Fruit fly (Drosophila melanogaster) whole organism, embryonic: ENCODE results near the gene CG15517.

ENCODE experiments used
- Bdp1 ChIP-seq: fragments of 200-800 bp; sonication (Bioruptor generic); optimal IDR thresholded peaks from 3 replicates; lab custom pipeline; 2016; ENCODE audit warnings: missing biosample characterization, missing genetic modification characterization
- Bgb ChIP-seq: fragments of 200-800 bp; sonication (Bioruptor generic); IDR thresholded peaks from 2 replicates; pipeline ENCODE4 v1.3.6; 2022; ENCODE audit warnings: missing biosample characterization, missing genetic modification characterization; ENCODE audit not compliant: partially characterized antibody
- CG10147 ChIP-seq: fragments of 200-800 bp; sonication (Bioruptor generic); optimal IDR thresholded peaks from 2 replicates; lab custom pipeline; 2019; ENCODE audit warnings: missing biosample characterization, mild to moderate bottlenecking, missing genetic modification characterization, moderate library complexity
- CG10321 ChIP-seq: fragments of 200-800 bp; sonication (Bioruptor generic); IDR thresholded peaks from 2 replicates; pipeline ENCODE4 v1.3.6; 2022; ENCODE audit warnings: missing biosample characterization, missing genetic modification characterization
- CG12071 ChIP-seq: fragments of 200-800 bp; sonication (Bioruptor generic); optimal IDR thresholded peaks from 3 replicates; lab custom pipeline; 2018; ENCODE audit warnings: missing biosample characterization, mild to moderate bottlenecking, missing genetic modification characterization
- CG12744 ChIP-seq: fragments of 200-800 bp; sonication (Bioruptor generic); optimal IDR thresholded peaks from 2 replicates; lab custom pipeline; 2016; ENCODE audit warnings: missing biosample characterization, missing genetic modification characterization
- CG13424 ChIP-seq: fragments of 200-800 bp; sonication (Bioruptor generic); optimal IDR thresholded peaks from 2 replicates; lab custom pipeline; 2019; ENCODE audit warnings: missing biosample characterization, mild to moderate bottlenecking, missing genetic modification characterization, moderate library complexity
- CG14050 ChIP-seq: fragments of 200-800 bp; sonication (Bioruptor generic); IDR thresholded peaks from 3 replicates; pipeline ENCODE4 v1.3.6; 2022; ENCODE audit warnings: missing biosample characterization, missing genetic modification characterization
- CG15601 ChIP-seq: fragments of 200-800 bp; sonication (Bioruptor generic); optimal IDR thresholded peaks from 3 replicates; lab custom pipeline; 2019; ENCODE audit warnings: missing biosample characterization, mild to moderate bottlenecking, missing genetic modification characterization, moderate library complexity
- CG17361 ChIP-seq: fragments of 200-800 bp; sonication (Bioruptor generic); IDR thresholded peaks from 3 replicates; pipeline ENCODE4 v1.3.6; 2022; ENCODE audit warnings: missing biosample characterization, missing genetic modification characterization
- CG18011 ChIP-seq: fragments of 200-800 bp; sonication (Bioruptor generic); optimal IDR thresholded peaks from 2 replicates; lab custom pipeline; 2017; ENCODE audit warnings: missing biosample characterization, missing genetic modification characterization, mild to moderate bottlenecking, moderate library complexity, missing genotype
- CG2889 ChIP-seq: fragments of 200-800 bp; sonication (Bioruptor generic); IDR thresholded peaks from 3 replicates; pipeline ENCODE4 v1.3.6; 2022; ENCODE audit warnings: missing biosample characterization, missing genetic modification characterization
- CG31388 ChIP-seq: fragments of 200-800 bp; sonication (Bioruptor generic); optimal IDR thresholded peaks from 2 replicates; lab custom pipeline; 2016; ENCODE audit warnings: missing biosample characterization, missing genetic modification characterization
- CG3726 ChIP-seq: fragments of 200-800 bp; sonication (Bioruptor generic); IDR thresholded peaks from 3 replicates; pipeline ENCODE4, ENCODE4 v1.3.6; 2022; ENCODE audit warnings: missing biosample characterization, missing genetic modification characterization
- CG42726 ChIP-seq: fragments of 200-800 bp; sonication (Bioruptor generic); IDR thresholded peaks from 2 replicates; pipeline ENCODE4 v1.3.6; 2022; ENCODE audit warnings: missing biosample characterization, missing genetic modification characterization; ENCODE audit not compliant: partially characterized antibody
- CG6272 ChIP-seq: fragments of 200-800 bp; sonication (Bioruptor generic); IDR thresholded peaks from 2 replicates; pipeline ENCODE4 v1.3.6; 2022; ENCODE audit warnings: missing biosample characterization, missing genetic modification characterization
- CG7963 ChIP-seq: fragments of 200-800 bp; sonication (Bioruptor generic); IDR thresholded peaks from 3 replicates; pipeline ENCODE4 v1.3.6; 2022; ENCODE audit warnings: missing biosample characterization, missing genetic modification characterization; ENCODE audit not compliant: partially characterized antibody
- CG9932 ChIP-seq: fragments of 200-800 bp; sonication (Bioruptor generic); IDR thresholded peaks from 2 replicates; pipeline ENCODE4 v1.3.6; 2022; ENCODE audit warnings: missing biosample characterization, missing genetic modification characterization
- CTCF ChIP-seq: fragments of 200-800 bp; sonication (Bioruptor generic); optimal IDR thresholded peaks from 2 replicates; lab custom pipeline; 2017; ENCODE audit warnings: missing biosample characterization, mild to moderate bottlenecking, missing genetic modification characterization, moderate library complexity
- CkIIα-i1 ChIP-seq: fragments of 200-800 bp; sonication (Bioruptor generic); IDR thresholded peaks from 2 replicates; pipeline ENCODE4 v1.3.6; 2022; ENCODE audit warnings: missing biosample characterization, missing genetic modification characterization
- Dll ChIP-seq: fragments of 200-800 bp; sonication (Bioruptor generic); IDR thresholded peaks from 4 replicates; pipeline ENCODE4 v1.3.6; 2022; ENCODE audit warnings: missing biosample characterization, missing genetic modification characterization; ENCODE audit not compliant: partially characterized antibody
- ERR ChIP-seq: fragments of 200-800 bp; sonication (Bioruptor generic); optimal IDR thresholded peaks from 2 replicates; lab custom pipeline; 2016; ENCODE audit warnings: missing biosample characterization, missing genetic modification characterization
- HHEX ChIP-seq: fragments of 200-800 bp; sonication (Bioruptor generic); optimal IDR thresholded peaks from 3 replicates; lab custom pipeline; 2017; ENCODE audit warnings: missing biosample characterization, mild to moderate bottlenecking, missing genetic modification characterization, missing genetic modification reagents
- Hr51 ChIP-seq, 2 experiments: fragments of 200-800 bp; sonication (Bioruptor generic); optimal IDR thresholded peaks; 2 replicates in 1 of 2; 3 replicates in 1 of 2; lab custom pipeline; 2016 to 2018; ENCODE audit warnings: missing biosample characterization in 2 of 2, missing genetic modification characterization in 2 of 2, mild to moderate bottlenecking in 1 of 2, moderate library complexity in 1 of 2
- Hr78 ChIP-seq, 2 experiments: fragments of 200-800 bp in 1 of 2; fragments of >200 bp in 1 of 2; sonication (Bioruptor generic) in 1 of 2; optimal IDR thresholded peaks; 2 replicates each; lab custom pipeline; 2017 to 2019; ENCODE audit warnings: missing biosample characterization in 2 of 2, missing genetic modification characterization in 2 of 2, mild to moderate bottlenecking in 1 of 2, moderate library complexity in 1 of 2
- NC2β ChIP-seq: fragments of 200-800 bp; sonication (Bioruptor generic); optimal IDR thresholded peaks from 2 replicates; lab custom pipeline; 2016; ENCODE audit warnings: missing biosample characterization, missing genetic modification characterization
- Nf-YB ChIP-seq: fragments of 200-800 bp; sonication (Bioruptor generic); optimal IDR thresholded peaks from 3 replicates; lab custom pipeline; 2019; ENCODE audit warnings: missing biosample characterization, mild to moderate bottlenecking, missing genetic modification characterization, moderate library complexity
- Sry-δ ChIP-seq: fragments of 200-800 bp; sonication (Bioruptor generic); optimal IDR thresholded peaks from 2 replicates; lab custom pipeline; 2016; ENCODE audit warnings: missing biosample characterization, missing genetic modification characterization
- TFAM ChIP-seq: fragments of 200-800 bp; sonication (Bioruptor generic); optimal IDR thresholded peaks from 2 replicates; lab custom pipeline; 2017; ENCODE audit warnings: missing biosample characterization, missing genetic modification characterization, inconsistent platforms
- bcd ChIP-seq: fragments of 200-800 bp; sonication (Bioruptor generic); optimal IDR thresholded peaks from 2 replicates; lab custom pipeline; 2017; ENCODE audit warnings: missing biosample characterization, mild to moderate bottlenecking, missing genetic modification characterization
- chif ChIP-seq, 2 experiments: fragments of 200-800 bp; sonication (Bioruptor generic); optimal IDR thresholded peaks; 3 replicates each; lab custom pipeline; 2016; ENCODE audit warnings: missing biosample characterization in 2 of 2, missing genetic modification characterization in 2 of 2
- dmrt99B ChIP-seq: fragments of 200-800 bp; sonication (Bioruptor generic); optimal IDR thresholded peaks from 2 replicates; lab custom pipeline; 2018; ENCODE audit warnings: missing biosample characterization, mild to moderate bottlenecking, missing genetic modification characterization, moderate library complexity
- ewg ChIP-seq: fragments of 200-800 bp; sonication (Bioruptor generic); optimal IDR thresholded peaks from 3 replicates; lab custom pipeline; 2017; ENCODE audit warnings: mild to moderate bottlenecking, missing biosample characterization, missing genetic modification reagents, missing genetic modification characterization
- eyg ChIP-seq: fragments of 200-800 bp; sonication (Bioruptor generic); optimal IDR thresholded peaks from 3 replicates; lab custom pipeline; 2016; ENCODE audit warnings: missing biosample characterization, missing genetic modification characterization
- ham ChIP-seq: fragments of 200-800 bp; sonication (Bioruptor generic); IDR thresholded peaks from 2 replicates; pipeline ENCODE4 v1.3.6; 2022; ENCODE audit warnings: missing biosample characterization, missing genetic modification characterization
- jing ChIP-seq: fragments of 200-800 bp; sonication (Bioruptor generic); optimal IDR thresholded peaks from 2 replicates; lab custom pipeline; 2018; ENCODE audit warnings: missing biosample characterization, mild to moderate bottlenecking, missing genetic modification characterization
- ken ChIP-seq: fragments of 200-800 bp; sonication (Bioruptor generic); IDR thresholded peaks from 3 replicates; pipeline ENCODE4 v1.3.6; 2022; ENCODE audit warnings: missing biosample characterization, missing genetic modification characterization
- otp ChIP-seq: fragments of 200-800 bp; sonication (Bioruptor generic); IDR thresholded peaks from 3 replicates; pipeline ENCODE4, ENCODE4 v1.3.6; 2022; ENCODE audit warnings: missing biosample characterization, missing genetic modification characterization
- peb ChIP-seq: fragments of 200-800 bp; sonication (Bioruptor generic); IDR thresholded peaks from 2 replicates; pipeline ENCODE4 v1.3.6; 2022; ENCODE audit warnings: missing biosample characterization, missing genetic modification characterization
- pros ChIP-seq: fragments of 200-800 bp; sonication (Bioruptor generic); optimal IDR thresholded peaks from 3 replicates; lab custom pipeline; 2019; ENCODE audit warnings: missing biosample characterization, mild to moderate bottlenecking, missing genetic modification characterization, moderate library complexity
- repo ChIP-seq: fragments of 200-800 bp; sonication (Bioruptor generic); optimal IDR thresholded peaks from 2 replicates; lab custom pipeline; 2016; ENCODE audit warnings: missing biosample characterization, missing genetic modification characterization
- scrt ChIP-seq: fragments of 200-800 bp; sonication (Bioruptor generic); optimal IDR thresholded peaks from 2 replicates; lab custom pipeline; 2018; ENCODE audit warnings: missing biosample characterization, mild to moderate bottlenecking, missing genetic modification characterization, moderate library complexity
- sim ChIP-seq: fragments of 200-800 bp; sonication (Bioruptor generic); IDR thresholded peaks from 2 replicates; pipeline ENCODE4 v1.3.6; 2022; ENCODE audit warnings: missing biosample characterization, missing genetic modification characterization
- ssp ChIP-seq: fragments of 200-800 bp; sonication (Bioruptor generic); IDR thresholded peaks from 2 replicates; pipeline ENCODE4 v1.3.6; 2022; ENCODE audit warnings: missing biosample characterization, missing genetic modification characterization
- stwl ChIP-seq: fragments of 200-800 bp; sonication (Bioruptor generic); optimal IDR thresholded peaks from 3 replicates; lab custom pipeline; 2018; ENCODE audit warnings: missing biosample characterization, mild to moderate bottlenecking, missing genetic modification characterization, moderate library complexity
- sug ChIP-seq: fragments of 200-800 bp; optimal IDR thresholded peaks from 2 replicates; lab custom pipeline; 2019; ENCODE audit warnings: missing biosample characterization, mild to moderate bottlenecking, missing genetic modification characterization, moderate library complexity
- tgo ChIP-seq: fragments of 200-800 bp; sonication (Bioruptor generic); IDR thresholded peaks from 3 replicates; pipeline ENCODE4 v1.3.6; 2022; ENCODE audit warnings: missing biosample characterization, missing genetic modification characterization
- trem ChIP-seq: fragments of 200-800 bp; optimal IDR thresholded peaks from 3 replicates; lab custom pipeline; 2019; ENCODE audit warnings: missing biosample characterization, mild to moderate bottlenecking, missing genetic modification characterization, moderate library complexity
- tup ChIP-seq: fragments of 200-800 bp; sonication (Bioruptor generic); optimal IDR thresholded peaks from 2 replicates; lab custom pipeline; 2016; ENCODE audit warnings: missing biosample characterization, mild to moderate bottlenecking, missing genetic modification characterization, moderate library complexity
- unc-4 ChIP-seq: fragments of 200-800 bp; sonication (Bioruptor generic); IDR thresholded peaks from 2 replicates; pipeline ENCODE4 v1.3.6; 2022; ENCODE audit warnings: missing biosample characterization, missing genetic modification characterization; ENCODE audit not compliant: partially characterized antibody
- wdn ChIP-seq: fragments of 200-800 bp; sonication (Bioruptor generic); IDR thresholded peaks from 2 replicates; pipeline ENCODE4 v1.3.6; 2022; ENCODE audit warnings: missing biosample characterization, missing genetic modification characterization

Gene CG15517

DNA sequence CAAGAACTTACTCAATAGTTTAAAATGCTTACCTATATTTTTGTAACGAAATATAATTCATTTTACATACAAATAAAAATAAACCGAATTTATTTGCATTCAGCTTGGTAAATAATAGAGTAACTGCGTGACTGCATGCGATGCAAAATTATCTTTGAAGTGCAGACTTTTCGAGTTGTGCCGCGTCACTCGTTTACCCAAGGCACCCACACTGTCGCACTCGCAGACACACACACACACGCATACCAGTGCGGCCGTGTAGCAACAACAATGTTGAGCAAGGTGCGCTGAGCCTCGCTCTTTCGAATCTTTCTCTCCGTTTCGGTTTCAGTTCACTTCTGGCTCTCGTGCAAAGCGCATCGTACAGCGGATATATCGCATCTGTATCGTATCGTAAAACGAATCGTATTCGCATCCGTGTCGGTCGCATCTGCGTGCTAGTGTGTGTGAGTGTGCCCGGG, 26.9 kb downstream of the CG15517 start, which contains the start of gene CG31038 (continued):
- TF ChIP-seq Bgb (GFP tag; lab: Robert Waterston, UW) = peak; percentile 56
- TF ChIP-seq jing = no peak
- TF ChIP-seq unc-4 (GFP tag; lab: Robert Waterston, UW) = peak; percentile 40; the same call in 1 of the 2 replicates
- TF ChIP-seq CG9932 (GFP tag; lab: Robert Waterston, UW) = no peak
- TF ChIP-seq Dll = 0 out of 4 replicates have a peak, but pooled peaks have one; percentile 36
- TF ChIP-seq peb (GFP tag; lab: Robert Waterston, UW) = no peak
- peak; percentile 63; the same call in 1 of the 2 replicates for TF ChIP-seq CG42726
- TF ChIP-seq CG14050 = no peak
- no peak for TF ChIP-seq CG6272 (GFP tag; lab: Robert Waterston, UW)
- no peak for TF ChIP-seq CG2889 (GFP tag; lab: Robert Waterston, UW)
- TF ChIP-seq Bdp1 (GFP tag; lab: Kevin White, UChicago) = no peak
- no peak for TF ChIP-seq Nf-YB (GFP tag; lab: Kevin White, UChicago)
- no peak for TF ChIP-seq sug (tag; lab: Kevin White, UChicago)
- peak in 1 of 2 experiments; percentile 38 for TF ChIP-seq Hr78 (GFP tag; optimal IDR thresholded peaks at IDR 0.05; lab: Kevin White, UChicago)
- TF ChIP-seq CkIIα-i1 (GFP tag; lab: Robert Waterston, UW) = no peak
- TF ChIP-seq ERR (GFP tag; lab: Kevin White, UChicago) = no peak
- peak; percentile 80 for TF ChIP-seq CG15601 (tag; lab: Kevin White, UChicago)
- no peak for TF ChIP-seq ewg
- peak in 1 of 2 experiments; percentile 25 for TF ChIP-seq Hr51 (GFP tag; optimal IDR thresholded peaks at IDR 0.05; lab: Kevin White, UChicago)
- TF ChIP-seq dmrt99B = peak; percentile 40
- no peak for TF ChIP-seq tgo (GFP tag; lab: Robert Waterston, UW)
- TF ChIP-seq CG3726 (GFP tag; lab: Robert Waterston, UW) = no peak
- peak; percentile 13 for TF ChIP-seq stwl (tag; lab: Kevin White, UChicago)
- TF ChIP-seq Sry-δ (GFP tag; lab: Kevin White, UChicago) = no peak
- no peak for TF ChIP-seq trem
- TF ChIP-seq pros = peak; percentile 34
- no peak for TF ChIP-seq ham
- peak; percentile 29; the same call in 1 of the 3 replicates for TF ChIP-seq otp (GFP tag; lab: Robert Waterston, UW)
- TF ChIP-seq wdn = no peak
- no peak for TF ChIP-seq HHEX
- TF ChIP-seq bcd (GFP tag; lab: Kevin White, UChicago) = no peak
- TF ChIP-seq TFAM (GFP tag; lab: Kevin White, UChicago) = no peak
- TF ChIP-seq scrt (GFP tag; lab: Kevin White, UChicago) = no peak
- TF ChIP-seq CG10147 = no peak
- TF ChIP-seq eyg = no peak
- no peak for TF ChIP-seq tup
- no peak for TF ChIP-seq ken (GFP tag; lab: Robert Waterston, UW)
- no peak for TF ChIP-seq CG13424 (tag; lab: Kevin White, UChicago)
- TF ChIP-seq CG18011 (GFP tag; lab: Kevin White, UChicago) = no peak
- TF ChIP-seq NC2β (GFP tag; lab: Kevin White, UChicago) = no peak
- TF ChIP-seq CG12071 (GFP tag; lab: Kevin White, UChicago) = peak; percentile 38
- no peak for TF ChIP-seq CG31388 (GFP tag; lab: Kevin White, UChicago)
- TF ChIP-seq CG7963 (GFP tag; lab: Robert Waterston, UW) = peak; percentile 33; the same call in 1 of the 3 replicates
- TF ChIP-seq chif (GFP tag; optimal IDR thresholded peaks at IDR 0.05; lab: Kevin White, UChicago) = no peak
- no peak for TF ChIP-seq CG12744
- TF ChIP-seq ssp = no peak
- no peak for TF ChIP-seq sim (GFP tag; lab: Robert Waterston, UW)
- TF ChIP-seq CTCF = no peak
- no peak for TF ChIP-seq CG17361
- TF ChIP-seq CG10321 (GFP tag; lab: Robert Waterston, UW) = no peak
- TF ChIP-seq repo (GFP tag; lab: Kevin White, UChicago) = no peak
